Fruit fly (Drosophila melanogaster): Measurements from ENCODE around the gene gukh.

- TF ChIP-seq CG8119 (GFP tag; IDR thresholded peaks at IDR 0.05) (no peak), svp (GFP tag) (no peak), fkh (GFP tag; optimal IDR thresholded peaks at IDR 0.05) (no peak), CG34406 (GFP tag; optimal IDR thresholded peaks at IDR 0.05) (no peak), Blimp-1 (GFP tag; optimal IDR thresholded peaks at IDR 0.05) (no peak), CG6792 (GFP tag; optimal IDR thresholded peaks at IDR 0.05) (no peak), Hr39 (GFP tag; optimal IDR thresholded peaks at IDR 0.05) (no peak), CG3919 (GFP tag; optimal IDR thresholded peaks at IDR 0.05) (no peak)
Measured at dm6 chr3R:19040685-19041084, 56.9 kb downstream of the gukh start.

Data from whole organism, prepupa.